Fruit fly (Drosophila melanogaster) whole organism, pupa: ENCODE results near the gene CG7888.

ENCODE experiments used
- CG10348 ChIP-seq: fragments of 200-800 bp; sonication (Bioruptor generic); IDR thresholded peaks from 2 replicates; pipeline ENCODE4 v1.3.6; 2022; ENCODE audit warnings: missing biosample characterization, missing genetic modification characterization
- CG12605 ChIP-seq: fragments of 200-800 bp; sonication (Bioruptor generic); IDR thresholded peaks from 2 replicates; pipeline ENCODE4 v1.3.6; 2022; ENCODE audit warnings: missing biosample characterization, missing genetic modification characterization
- CG13204 ChIP-seq: fragments of 200-800 bp; sonication (Bioruptor generic); optimal IDR thresholded peaks from 2 replicates; lab custom pipeline; 2018; ENCODE audit warnings: missing biosample characterization, mild to moderate bottlenecking, missing genetic modification characterization, moderate library complexity
- CG14655 ChIP-seq: fragments of 200-800 bp; sonication (Bioruptor generic); optimal IDR thresholded peaks from 3 replicates; lab custom pipeline; 2017; ENCODE audit warnings: mild to moderate bottlenecking, missing biosample characterization, missing genetic modification reagents, missing genetic modification characterization
- CG15710 ChIP-seq: fragments of 200-800 bp; sonication (Bioruptor generic); optimal IDR thresholded peaks from 2 replicates; lab custom pipeline; 2018; ENCODE audit warnings: missing biosample characterization, mild to moderate bottlenecking, missing genetic modification characterization, moderate library complexity
- CG17806 ChIP-seq: fragments of 200-800 bp; sonication (Bioruptor generic); optimal IDR thresholded peaks from 2 replicates; lab custom pipeline; 2018; ENCODE audit warnings: missing biosample characterization, mild to moderate bottlenecking, missing genetic modification characterization, moderate library complexity
- CG32121 ChIP-seq: fragments of 200-800 bp; sonication (Bioruptor generic); IDR thresholded peaks from 2 replicates; pipeline ENCODE4 v1.3.6; 2022; ENCODE audit warnings: missing biosample characterization, missing genetic modification characterization
- CG34367 ChIP-seq: fragments of 200-800 bp; sonication (Bioruptor generic); optimal IDR thresholded peaks from 2 replicates; lab custom pipeline; 2018; ENCODE audit warnings: missing biosample characterization, mild to moderate bottlenecking, missing genetic modification characterization
- CG4496 ChIP-seq: fragments of 200-800 bp; sonication (Bioruptor generic); IDR thresholded peaks from 3 replicates; pipeline ENCODE4 v1.3.6; 2022; ENCODE audit warnings: missing biosample characterization, missing genetic modification characterization
- CG8159 ChIP-seq: fragments of 200-800 bp; sonication (Bioruptor generic); optimal IDR thresholded peaks from 3 replicates; lab custom pipeline; 2018; ENCODE audit warnings: missing biosample characterization, mild to moderate bottlenecking, missing genetic modification characterization, moderate library complexity
- CG8301 ChIP-seq: fragments of 200-800 bp; sonication (Bioruptor generic); optimal IDR thresholded peaks from 2 replicates; lab custom pipeline; 2018; ENCODE audit warnings: missing biosample characterization, mild to moderate bottlenecking, missing genetic modification characterization
- CG9948 ChIP-seq: fragments of 200-800 bp; sonication (Bioruptor generic); optimal IDR thresholded peaks from 2 replicates; lab custom pipeline; 2018; ENCODE audit warnings: missing biosample characterization, mild to moderate bottlenecking, missing genetic modification characterization, moderate library complexity
- D1 ChIP-seq: fragments of 200-800 bp; sonication (Bioruptor generic); optimal IDR thresholded peaks from 2 replicates; lab custom pipeline; 2018; ENCODE audit warnings: missing biosample characterization, mild to moderate bottlenecking, missing genetic modification characterization, moderate library complexity
- EcR ChIP-seq: fragments of 200-800 bp; sonication (Bioruptor generic); optimal IDR thresholded peaks from 3 replicates; lab custom pipeline; 2019; ENCODE audit warnings: missing biosample characterization, missing genetic modification characterization, mild to moderate bottlenecking, moderate library complexity, missing genetic modification reagents
- Ets98B ChIP-seq: fragments of 200-800 bp; sonication (Bioruptor generic); IDR thresholded peaks from 2 replicates; pipeline ENCODE4 v1.3.6; 2022; ENCODE audit warnings: missing biosample characterization, missing genetic modification characterization
- Pif1A ChIP-seq: fragments of 200-800 bp; sonication (Bioruptor generic); optimal IDR thresholded peaks from 3 replicates; lab custom pipeline; 2016; ENCODE audit warnings: missing biosample characterization, missing genetic modification characterization
- Pif1B ChIP-seq: fragments of 200-800 bp; sonication (Bioruptor generic); optimal IDR thresholded peaks from 3 replicates; lab custom pipeline; 2016; ENCODE audit warnings: missing biosample characterization, missing genetic modification characterization
- Snoo ChIP-seq: fragments of 200-800 bp; sonication (Bioruptor generic); optimal IDR thresholded peaks from 3 replicates; lab custom pipeline; 2017; ENCODE audit warnings: missing biosample characterization, mild to moderate bottlenecking, missing genetic modification characterization, inconsistent platforms
- fd96Ca ChIP-seq: fragments of 200-800 bp; sonication (Bioruptor generic); IDR thresholded peaks from 3 replicates; pipeline ENCODE4 v1.3.6; 2022; ENCODE audit warnings: missing biosample characterization, missing genetic modification characterization
- gl ChIP-seq: fragments of 200-800 bp; sonication (Bioruptor generic); optimal IDR thresholded peaks from 2 replicates; lab custom pipeline; 2018; ENCODE audit warnings: missing biosample characterization, mild to moderate bottlenecking, missing genetic modification characterization
- rn ChIP-seq: fragments of 200-800 bp; sonication (Bioruptor generic); IDR thresholded peaks from 2 replicates; pipeline ENCODE4 v1.3.6; 2022; ENCODE audit warnings: missing biosample characterization, missing genetic modification characterization

CG7888 gene

DNA sequence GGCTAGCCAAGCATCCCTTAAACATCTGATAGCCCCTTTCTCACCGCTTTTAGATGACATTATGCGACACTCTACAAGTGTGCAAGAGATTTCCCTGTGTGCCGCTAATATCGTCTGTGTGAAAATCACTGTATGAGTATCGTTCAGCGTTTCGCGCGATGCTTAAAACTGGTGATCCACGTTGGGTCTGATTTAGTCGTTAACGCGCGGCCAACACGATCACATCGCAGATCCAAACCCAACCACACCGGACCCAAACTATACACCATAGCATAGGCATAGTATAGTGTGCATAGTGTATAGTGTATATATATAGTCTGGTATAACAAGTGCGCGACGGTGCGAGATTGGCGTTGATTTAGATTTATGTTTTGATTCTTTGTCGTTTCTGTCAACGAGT, at the start of gene CG7888:
TSS of gene CG7888 (plus strand) at position 193 of the 400 bp plus-strand sequence.
- TF ChIP-seq CG8301 (no peak), CG8159 (no peak), Pif1B (no peak), CG9948 (tag; lab: Kevin White, UChicago) (no peak), CG4496 (GFP tag; lab: Robert Waterston, UW) (no peak), fd96Ca (no peak), CG14655 (no peak), CG10348 (GFP tag; lab: Robert Waterston, UW) (no peak), CG34367 (tag; lab: Kevin White, UChicago) (no peak), CG32121 (GFP tag; lab: Robert Waterston, UW) (no peak), EcR (GFP tag; lab: Kevin White, UChicago) (no peak), rn (GFP tag; lab: Robert Waterston, UW) (no peak)

DNA sequence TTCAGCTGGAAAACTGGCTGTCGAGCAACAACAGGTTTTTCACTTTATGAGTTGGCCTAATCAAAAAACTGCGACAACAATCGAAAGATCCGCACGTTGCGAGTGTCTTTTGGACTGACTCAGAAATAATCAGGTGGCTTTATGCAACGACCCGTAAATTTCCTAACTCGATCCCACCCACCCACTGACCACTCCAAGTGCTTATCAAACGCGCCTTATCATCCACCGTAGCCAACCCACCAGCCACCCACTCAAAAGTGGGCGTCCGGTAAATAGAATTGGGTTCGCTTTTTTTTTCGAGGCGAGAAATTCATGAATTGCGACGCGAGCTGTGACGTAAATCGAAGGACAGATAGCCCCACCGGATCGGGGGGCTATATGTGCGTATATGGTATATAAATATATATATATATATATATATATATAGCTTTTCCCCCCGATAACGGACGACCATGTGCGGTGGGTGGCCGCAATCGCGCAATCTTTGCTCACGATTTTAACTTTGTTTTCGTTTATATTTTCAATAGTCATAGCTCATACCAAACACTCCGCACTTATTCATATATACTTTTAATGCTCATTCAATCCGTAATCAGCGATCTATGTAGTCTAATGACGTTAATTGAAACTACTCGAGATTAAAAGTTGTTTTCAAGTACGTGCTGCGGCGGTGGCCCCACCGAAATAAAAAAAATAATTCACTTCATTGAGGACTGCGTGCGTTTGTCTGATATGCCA, 48.9 kb upstream of the CG7888 start:
- no peak for TF ChIP-seq D1 (tag; lab: Kevin White, UChicago)

DNA sequence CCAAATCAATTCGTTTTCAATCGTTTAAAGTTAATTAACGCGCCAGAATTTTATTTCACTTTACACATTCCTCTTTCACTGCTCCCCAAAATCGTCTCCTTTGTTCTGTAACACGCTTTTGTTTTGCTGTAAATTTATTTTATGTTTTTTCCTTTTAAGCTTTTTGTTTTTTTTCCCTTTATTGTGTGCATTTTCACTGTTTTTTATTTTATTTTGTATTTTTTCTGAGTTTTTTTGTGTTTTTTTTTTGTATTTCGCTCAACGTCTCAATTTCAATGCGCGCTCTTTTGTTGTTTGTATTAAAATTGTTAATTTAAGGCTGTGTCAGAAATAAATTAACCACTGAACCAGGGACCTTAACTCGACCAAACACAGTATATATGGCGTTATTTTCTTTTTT, 47.4 kb upstream of the CG7888 start:
- TF ChIP-seq Snoo (tag; lab: Kevin White, UChicago) (peak; percentile 34), CG32121 (GFP tag; lab: Robert Waterston, UW) (no peak), EcR (GFP tag; lab: Kevin White, UChicago) (no peak), D1 (tag; lab: Kevin White, UChicago) (no peak), CG13204 (GFP tag; lab: Kevin White, UChicago) (no peak), fd96Ca (no peak), Ets98B (GFP tag; lab: Robert Waterston, UW) (no peak), Pif1A (peak; percentile 36)
- TF ChIP-seq, all 21 proteins: peak for 2

DNA sequence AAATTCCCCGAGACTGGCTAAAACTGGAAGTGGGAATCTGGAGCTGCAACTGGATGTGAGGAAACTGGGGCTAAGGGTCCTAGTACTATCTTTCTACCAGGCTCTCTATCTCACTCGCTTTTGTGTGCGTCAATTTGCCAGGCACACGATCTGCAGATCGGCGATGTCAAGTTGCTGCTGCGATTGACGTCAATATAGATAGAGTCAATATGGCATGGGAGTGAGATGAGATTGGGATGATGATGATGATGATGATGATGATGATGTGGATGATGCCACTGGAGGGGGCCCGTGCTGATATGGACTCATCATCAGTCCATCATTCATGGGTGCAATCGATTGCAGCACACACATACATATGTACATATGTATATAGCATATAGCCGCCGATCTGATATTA, 46.0 kb upstream of the CG7888 start:
- TF ChIP-seq CG17806 (tag; lab: Kevin White, UChicago) (no peak), Ets98B (GFP tag; lab: Robert Waterston, UW) (no peak), Pif1B (no peak), CG4496 (GFP tag; lab: Robert Waterston, UW) (no peak), CG8301 (no peak), CG8159 (no peak), D1 (tag; lab: Kevin White, UChicago) (no peak), CG14655 (no peak), fd96Ca (no peak), CG32121 (GFP tag; lab: Robert Waterston, UW) (no peak), CG12605 (GFP tag; lab: Robert Waterston, UW) (no peak), CG10348 (GFP tag; lab: Robert Waterston, UW) (no peak), CG9948 (tag; lab: Kevin White, UChicago) (no peak)

DNA sequence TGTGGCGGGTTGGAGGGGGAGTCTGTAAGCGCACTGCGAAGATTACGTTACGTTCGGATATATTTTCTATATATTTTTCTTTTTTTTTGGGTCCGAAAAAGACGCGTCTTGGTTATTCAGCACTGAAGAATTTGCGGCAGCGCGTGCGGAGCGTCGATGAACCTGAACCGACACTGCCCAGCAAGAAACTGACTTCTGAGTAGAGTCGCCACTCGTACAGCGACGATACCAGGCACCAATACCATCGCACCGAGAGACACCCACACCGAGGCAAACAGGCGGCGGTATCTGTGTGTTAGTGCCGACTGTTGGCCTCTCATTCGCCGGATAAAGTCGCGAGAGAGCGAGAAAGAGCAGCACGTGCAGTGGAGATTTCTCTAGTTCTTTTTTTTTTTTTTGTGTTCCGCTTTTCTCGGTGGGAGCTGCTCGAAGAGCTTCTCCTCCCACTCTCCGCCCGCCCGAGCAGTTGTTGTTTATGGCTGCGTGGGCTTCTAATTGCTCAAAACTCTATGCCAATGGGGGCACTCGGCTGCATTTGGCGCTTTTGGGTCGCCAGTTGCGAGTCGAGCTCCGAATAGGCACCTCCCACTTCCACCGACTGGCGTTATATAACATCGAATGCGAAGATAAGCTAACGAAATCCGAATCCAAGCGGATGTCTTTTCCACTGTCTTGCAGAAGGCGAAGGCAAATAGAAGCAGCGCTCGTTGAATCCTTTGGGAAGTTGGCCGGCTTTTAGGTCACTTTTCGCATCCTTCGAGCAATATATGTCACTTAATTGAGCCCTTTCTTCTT, 44.6 kb upstream of the CG7888 start, which contains the start of gene klu:
TSS of gene klu (minus strand) at position 189 of the 795 bp plus-strand sequence.
- TF ChIP-seq fd96Ca (peak; percentile 87), CG15710 (tag; lab: Kevin White, UChicago) (peak; percentile 46), Ets98B (GFP tag; lab: Robert Waterston, UW) (peak; percentile 84), Pif1B (peak; percentile 26), Snoo (tag; lab: Kevin White, UChicago) (peak; percentile 30), CG14655 (peak; percentile 63), CG9948 (tag; lab: Kevin White, UChicago) (peak; percentile 17), D1 (tag; lab: Kevin White, UChicago) (no peak), CG10348 (GFP tag; lab: Robert Waterston, UW) (no peak), gl (tag; lab: Kevin White, UChicago) (peak; percentile 65), CG13204 (GFP tag; lab: Kevin White, UChicago) (peak; percentile 65), CG8301 (peak; percentile 49), CG34367 (tag; lab: Kevin White, UChicago) (peak; percentile 44), CG4496 (GFP tag; lab: Robert Waterston, UW) (peak; percentile 90), CG32121 (GFP tag; lab: Robert Waterston, UW) (peak; percentile 80), EcR (GFP tag; lab: Kevin White, UChicago) (peak; percentile 34), CG17806 (tag; lab: Kevin White, UChicago) (peak; percentile 27), CG12605 (GFP tag; lab: Robert Waterston, UW) (peak; percentile 80), CG8159 (peak; percentile 40), rn (GFP tag; lab: Robert Waterston, UW) (peak; percentile 28; the same call in 1 of the 2 replicates), Pif1A (peak; percentile 43)

DNA sequence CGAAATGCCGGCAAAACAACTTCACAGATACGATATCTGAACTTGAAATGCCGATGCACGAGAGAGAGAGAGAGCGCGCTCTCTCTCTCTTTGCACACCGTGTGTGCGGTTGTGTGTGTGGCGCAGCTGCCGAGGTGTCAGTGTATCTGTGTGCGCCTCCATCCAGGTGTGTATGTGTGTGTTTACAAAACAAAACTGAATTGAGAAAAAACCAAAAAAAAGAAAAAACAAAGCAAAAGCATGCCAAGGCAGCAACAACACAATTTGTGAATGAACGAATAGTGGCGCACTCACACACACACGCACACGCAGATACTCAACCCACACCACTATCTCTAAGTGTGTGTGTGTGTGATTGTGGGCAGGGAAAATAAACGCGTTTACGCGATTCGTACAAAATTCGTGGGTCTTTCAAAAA, 43.4 kb upstream of the CG7888 start:
- TF ChIP-seq Pif1A (peak; percentile 91), gl (tag; lab: Kevin White, UChicago) (peak; percentile 99), CG15710 (tag; lab: Kevin White, UChicago) (peak; percentile 89), CG13204 (GFP tag; lab: Kevin White, UChicago) (peak; percentile 94), CG32121 (GFP tag; lab: Robert Waterston, UW) (peak; percentile 97), Snoo (tag; lab: Kevin White, UChicago) (peak; percentile 91), CG14655 (peak; percentile 94), fd96Ca (peak; percentile 97), D1 (tag; lab: Kevin White, UChicago) (peak; percentile 72), CG9948 (tag; lab: Kevin White, UChicago) (peak; percentile 90), CG10348 (GFP tag; lab: Robert Waterston, UW) (peak; percentile 32; the same call in 1 of the 2 replicates), CG17806 (tag; lab: Kevin White, UChicago) (peak; percentile 92), CG34367 (tag; lab: Kevin White, UChicago) (peak; percentile 94), CG12605 (GFP tag; lab: Robert Waterston, UW) (peak; percentile 98), EcR (GFP tag; lab: Kevin White, UChicago) (peak; percentile 43), rn (GFP tag; lab: Robert Waterston, UW) (peak; percentile 93), CG8301 (peak; percentile 91), Ets98B (GFP tag; lab: Robert Waterston, UW) (peak; percentile 96), Pif1B (peak; percentile 94), CG8159 (peak; percentile 90), CG4496 (GFP tag; lab: Robert Waterston, UW) (peak; percentile 98)
- TF ChIP-seq, all 21 proteins: peak for 21
